Fruit fly (Drosophila melanogaster): ENCODE data around the gene by.

The by gene

DNA sequence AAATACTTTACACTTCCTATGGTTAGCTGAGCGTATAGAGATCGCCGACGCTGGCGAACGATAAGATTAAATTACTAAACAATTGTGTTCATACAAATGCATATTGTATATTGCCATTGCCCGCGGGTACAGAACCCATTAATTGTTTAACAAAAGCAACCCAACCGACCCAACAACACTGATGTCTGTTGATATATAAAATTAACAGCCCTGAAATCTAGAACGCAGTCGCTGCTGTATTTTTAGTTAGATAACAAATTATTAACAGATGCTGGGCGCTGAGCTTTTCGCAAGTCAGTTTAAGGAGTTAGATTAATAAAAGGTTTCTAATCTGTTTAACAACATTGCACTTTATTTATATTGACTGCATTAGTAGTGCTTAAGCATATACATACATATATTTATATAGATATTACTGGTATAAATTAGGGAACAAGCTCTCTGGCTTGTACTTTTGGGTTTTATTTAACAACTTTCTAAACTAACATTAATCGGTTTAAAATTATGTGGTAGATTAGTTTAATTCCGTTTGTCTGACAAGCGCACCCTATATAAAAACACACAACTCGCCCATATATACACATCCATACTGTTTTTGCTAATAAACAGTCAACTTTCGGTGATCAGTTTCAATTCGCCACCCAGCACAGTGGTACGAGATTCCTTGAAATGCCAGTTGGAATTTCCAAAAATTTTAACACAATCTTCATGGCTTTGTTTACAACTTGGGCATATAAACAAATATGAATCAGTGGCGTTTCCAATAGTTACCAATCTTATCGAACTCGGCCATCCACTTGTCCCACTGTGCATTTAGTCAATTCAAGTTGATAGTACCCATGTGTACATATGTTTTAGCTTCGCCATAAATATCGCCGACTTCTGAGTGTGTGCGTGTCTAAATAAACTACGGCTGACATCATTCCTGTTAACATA lies 4.6 kb downstream of the by start (continued):
- TF ChIP-seq vri (GFP tag; optimal IDR thresholded peaks at IDR 0.05) (peak; percentile 88), topi (GFP tag; optimal IDR thresholded peaks at IDR 0.05) (peak; percentile 91), CG8119 (GFP tag; IDR thresholded peaks at IDR 0.05) (peak; percentile 86), cyc (GFP tag; optimal IDR thresholded peaks at IDR 0.05) (peak; percentile 86), Smox (GFP tag; optimal IDR thresholded peaks at IDR 0.05) (no peak), CG10631 (GFP tag; optimal IDR thresholded peaks at IDR 0.05) (no peak), OdsH (GFP tag; optimal IDR thresholded peaks at IDR 0.05) (peak; percentile 87), achi (GFP tag; optimal IDR thresholded peaks at IDR 0.05) (no peak), CG9139 (GFP tag; optimal IDR thresholded peaks at IDR 0.05) (no peak), Met (GFP tag; optimal IDR thresholded peaks at IDR 0.05) (no peak), spab (GFP tag; optimal IDR thresholded peaks at IDR 0.05) (peak; percentile 75), CG16779 (tag; optimal IDR thresholded peaks at IDR 0.05) (peak; percentile 83), CG15336 (GFP tag; IDR thresholded peaks at IDR 0.05) (peak; percentile 88), Ets21C (GFP tag; optimal IDR thresholded peaks at IDR 0.05) (peak; percentile 77), fkh (GFP tag; optimal IDR thresholded peaks at IDR 0.05) (peak; percentile 90), CG6808 (GFP tag; optimal IDR thresholded peaks at IDR 0.05) (no peak), CG11762 (GFP tag; optimal IDR thresholded peaks at IDR 0.05; ENCODE audit: insufficient read depth) (peak; percentile 88), eg (GFP tag; IDR thresholded peaks at IDR 0.05) (peak; percentile 96), Sox102F (GFP tag; optimal IDR thresholded peaks at IDR 0.05) (no peak), Ets96B (tag; optimal IDR thresholded peaks at IDR 0.05) (no peak), Hr39 (GFP tag; optimal IDR thresholded peaks at IDR 0.05) (no peak), Eip78C (GFP tag) (peak; percentile 98), CG34406 (GFP tag; optimal IDR thresholded peaks at IDR 0.05) (peak; percentile 80), Eip93F (GFP tag; optimal IDR thresholded peaks at IDR 0.05) (no peak), CG3032 (tag; optimal IDR thresholded peaks at IDR 0.05) (peak; percentile 57), CG6163 (GFP tag; IDR thresholded peaks at IDR 0.05) (peak; percentile 97), CG11902 (GFP tag; optimal IDR thresholded peaks at IDR 0.05) (peak; percentile 91), CG1621 (tag; optimal IDR thresholded peaks at IDR 0.05) (no peak), CG8632 (GFP tag; optimal IDR thresholded peaks at IDR 0.05) (no peak), Hr4 (GFP tag; optimal IDR thresholded peaks at IDR 0.05) (no peak), dsx (GFP tag; optimal IDR thresholded peaks at IDR 0.05; ENCODE audit: poor library complexity, severe bottlenecking) (no peak), fd85E (GFP tag; optimal IDR thresholded peaks at IDR 0.05) (peak; percentile 85), Sox15 (GFP tag; optimal IDR thresholded peaks at IDR 0.05) (peak; percentile 76), pdm3 (GFP tag; optimal IDR thresholded peaks at IDR 0.05) (peak; percentile 84), acj6 (GFP tag; optimal IDR thresholded peaks at IDR 0.05) (peak; percentile 89), salr (GFP tag; optimal IDR thresholded peaks at IDR 0.05) (peak in 1 of 2 experiments; percentile 55), Gug (GFP tag; IDR thresholded peaks at IDR 0.05) (peak; percentile 90), CG31627 (GFP tag; optimal IDR thresholded peaks at IDR 0.05) (peak; percentile 85), CG6854 (GFP tag; optimal IDR thresholded peaks at IDR 0.05) (peak; percentile 53)

DNA sequence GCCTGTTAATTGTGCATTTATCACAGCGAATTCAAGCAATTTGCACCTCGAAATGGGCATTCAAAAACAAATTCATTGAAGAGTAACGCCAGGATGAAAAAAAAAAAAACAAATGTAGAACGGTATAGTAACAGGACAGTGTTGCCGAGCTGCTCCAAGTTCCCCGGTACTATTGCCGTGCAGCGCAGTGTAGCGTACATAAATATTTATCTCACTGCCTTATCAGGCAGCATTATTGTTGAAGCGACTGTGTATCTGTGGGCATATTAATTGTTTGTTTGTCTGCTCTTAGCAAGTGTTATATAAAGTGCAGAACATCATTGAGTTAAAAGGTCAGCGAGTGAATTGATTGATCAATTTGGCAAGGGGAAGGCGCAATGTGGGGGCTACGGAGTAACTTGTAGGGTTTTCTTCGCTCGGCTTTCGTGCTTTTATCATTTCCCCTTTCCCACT lies 16.4 kb downstream of the by start:
- TF ChIP-seq net (GFP tag; optimal IDR thresholded peaks at IDR 0.05) (no peak), CG31627 (GFP tag; optimal IDR thresholded peaks at IDR 0.05) (no peak), svp (GFP tag) (peak; percentile 74), fkh (GFP tag; optimal IDR thresholded peaks at IDR 0.05) (peak; percentile 84), CG6276 (GFP tag; optimal IDR thresholded peaks at IDR 0.05) (no peak), CG9139 (GFP tag; optimal IDR thresholded peaks at IDR 0.05) (no peak)
